Fruit fly (Drosophila melanogaster) whole organism, larva: Measurements from ENCODE around the gene nenya.
A peak's percentile ranks its signal among the peaks of the same experiment; 100 is the strongest.

Source experiments
- noc ChIP-seq: fragments of 200-800 bp; sonication (Bioruptor generic); optimal IDR thresholded peaks from 3 replicates; lab custom pipeline; 2019; ENCODE audit warnings: missing biosample characterization, mild to moderate bottlenecking, missing genetic modification characterization, moderate library complexity

Gene nenya

dm6 chr3R:27926738-27927215 lies 1.2 kb downstream of the nenya start:
- TF ChIP-seq noc (tag; lab: Kevin White, UChicago): no peak

dm6 chr3R:27925971-27926533 lies 1.9 kb downstream of the nenya start:
- no peak for TF ChIP-seq noc (tag; lab: Kevin White, UChicago)

DNA sequence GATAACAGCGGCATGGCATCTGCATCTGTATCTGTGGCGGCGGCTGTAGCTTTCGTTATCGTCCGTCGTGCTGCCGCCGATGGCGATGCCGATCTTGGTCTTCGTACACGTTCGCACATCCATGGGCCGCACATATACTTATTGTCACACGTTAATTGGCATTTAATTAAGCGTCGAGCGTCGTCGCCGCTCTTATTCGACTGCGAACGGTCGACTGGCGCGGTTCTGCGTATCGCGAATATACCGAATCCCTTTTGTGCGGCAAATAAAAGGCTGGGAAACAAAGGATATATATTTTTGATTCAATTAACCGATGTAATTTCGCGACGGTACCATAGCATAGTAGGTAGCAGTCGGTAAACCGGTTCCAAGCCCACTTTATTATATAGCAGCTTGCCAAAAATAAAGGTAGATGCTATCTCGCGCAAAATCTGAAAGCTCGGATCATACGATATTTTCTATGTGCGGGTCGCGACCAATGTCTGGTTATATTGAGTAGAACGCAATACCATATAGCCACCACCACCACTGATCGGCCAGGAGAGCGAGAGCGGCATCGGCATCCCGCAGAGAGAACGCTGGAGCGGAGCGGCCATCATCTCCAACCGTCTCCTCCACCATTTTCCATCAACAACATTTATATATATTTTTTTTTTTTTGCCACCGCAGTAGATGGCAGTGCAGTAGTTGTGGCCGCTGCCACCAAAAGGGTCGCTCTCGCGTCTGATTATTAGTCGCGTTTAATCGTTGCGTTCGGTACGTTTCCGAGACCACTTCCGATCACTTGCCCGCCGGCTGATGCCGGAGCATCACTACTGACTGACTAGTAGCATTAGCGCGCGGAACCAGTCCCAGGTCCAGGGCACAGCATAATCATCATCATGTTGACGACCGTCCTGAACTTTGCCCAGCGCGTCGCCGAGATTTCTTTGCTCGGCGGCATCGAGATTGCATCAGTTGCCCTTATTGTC lies 2.7 kb downstream of the nenya start, which contains the start of gene mino:
Gene mino (plus strand): TSS at position 192 of the 971 bp plus-strand sequence.
- peak; percentile 69 for TF ChIP-seq noc (tag; lab: Kevin White, UChicago)

- peak; percentile 44 for TF ChIP-seq noc (tag; lab: Kevin White, UChicago)
Observed at dm6 chr3R:27922673-27923175, 5.2 kb downstream of the nenya start, which contains the start of gene RpL4. TSS of gene RpL4 (plus strand) at chr3R:27922821.

- TF ChIP-seq noc (tag; lab: Kevin White, UChicago): no peak
Observed at dm6 chr3R:27921982-27922672, 5.8 kb downstream of the nenya start, which contains the start of gene BCAS2. TSS of gene BCAS2 (minus strand) at chr3R:27922356.

DNA sequence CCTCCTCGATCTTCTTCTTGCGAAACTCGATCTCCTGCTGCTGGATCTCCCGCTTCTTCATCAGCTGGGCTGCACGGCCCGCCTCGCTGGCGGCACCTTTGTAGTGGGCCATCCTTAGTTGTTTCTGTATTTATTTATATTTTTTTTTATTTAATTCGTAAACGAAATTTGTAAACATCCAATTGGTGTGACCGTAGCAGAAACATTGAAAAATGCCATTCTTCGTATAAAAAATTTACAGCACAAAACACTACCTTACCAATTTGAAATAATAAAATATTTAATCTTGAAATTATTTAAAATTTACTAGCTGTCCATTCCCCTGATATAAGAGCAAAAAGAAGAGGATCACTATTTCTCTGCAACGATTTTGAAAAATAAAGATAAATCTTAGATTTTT lies 7.1 kb downstream of the nenya start, which contains the start of gene CG12259:
Gene CG12259 (minus strand): TSS at position 207 of the 400 bp plus-strand sequence.
- no peak for TF ChIP-seq noc (tag; lab: Kevin White, UChicago)

DNA sequence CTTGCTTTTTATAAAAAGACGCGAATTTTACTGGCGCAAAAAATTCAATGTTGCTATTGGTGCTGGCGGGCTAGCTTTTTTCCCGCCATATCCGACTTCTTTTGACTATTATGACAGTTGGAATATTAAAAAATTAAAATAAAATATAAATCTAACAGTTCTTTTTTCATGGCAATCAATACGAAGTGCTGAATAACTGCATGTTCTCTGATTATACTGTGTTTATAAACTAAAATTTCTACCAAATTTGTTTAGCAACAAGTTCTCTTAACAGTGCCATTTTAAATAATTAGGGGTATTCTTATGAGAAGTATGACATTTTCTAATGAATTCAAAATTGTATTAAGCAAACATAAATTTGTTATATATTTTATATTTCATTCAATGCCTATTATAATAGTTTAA lies 8.6 kb downstream of the nenya start, which contains the start of gene Boh1:
Gene Boh1 (minus strand): TSS at position 76 of the 405 bp plus-strand sequence.
- peak; percentile 38 for TF ChIP-seq noc (tag; lab: Kevin White, UChicago)

- TF ChIP-seq noc (tag; lab: Kevin White, UChicago): peak; percentile 58
Observed at dm6 chr3R:27916355-27917019, 11.5 kb downstream of the nenya start, which contains the start of the genes CG5003 and mRpS22. TSS of gene CG5003 (minus strand) at chr3R:27916516. TSS of gene mRpS22 (plus strand) at chr3R:27916908.

dm6 chr3R:27912147-27912546 lies 15.8 kb downstream of the nenya start, which contains the start of gene mil:
TSS of gene mil (plus strand) at chr3R:27912447.
- TF ChIP-seq noc (tag; lab: Kevin White, UChicago): no peak

DNA sequence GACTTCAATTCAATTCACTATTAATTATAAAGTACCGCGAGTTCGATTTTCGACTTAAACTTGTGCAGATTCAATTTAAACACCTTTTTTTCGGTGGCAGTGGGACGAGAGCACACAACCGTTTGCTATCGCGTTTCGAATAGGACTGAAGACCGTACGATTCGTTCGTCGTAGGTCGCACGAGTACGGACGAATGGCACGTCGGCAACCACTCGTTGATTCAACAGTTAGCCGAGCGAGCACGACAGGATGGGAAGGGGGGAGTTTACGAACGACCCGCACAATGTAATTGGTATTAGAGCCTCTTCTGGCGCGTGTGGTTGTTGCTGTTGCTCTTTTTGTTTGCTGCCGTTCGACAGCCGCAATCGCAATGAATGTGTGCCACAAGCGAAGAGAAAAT lies 22.3 kb downstream of the nenya start, which contains the start of gene CG34353:
Gene CG34353 (minus strand): TSS at position 149 of the 400 bp plus-strand sequence.
- no peak for TF ChIP-seq noc (tag; lab: Kevin White, UChicago)

DNA sequence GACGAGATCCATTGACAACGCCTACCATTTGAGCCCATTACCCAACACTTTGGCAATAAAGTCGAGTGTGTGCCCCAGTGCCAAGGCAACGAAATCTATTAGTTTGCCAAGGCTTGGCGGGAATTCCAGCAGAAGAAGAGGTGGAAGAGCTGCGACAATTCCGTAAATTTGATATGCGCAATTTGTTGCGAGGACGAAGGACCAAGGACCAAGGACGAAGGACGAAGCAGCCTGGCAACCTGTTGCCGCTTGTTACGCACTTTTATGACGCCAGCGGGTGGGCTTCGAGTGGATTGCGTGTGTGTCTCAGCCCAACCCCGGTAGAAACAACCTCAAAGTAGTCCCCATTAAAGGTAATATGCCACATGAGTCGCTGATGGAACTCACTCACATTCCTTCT lies 39.9 kb downstream of the nenya start:
- no peak for TF ChIP-seq noc (tag; lab: Kevin White, UChicago)
